Fruit fly (Drosophila melanogaster) whole organism, wandering third instar larva: ENCODE measurements around the gene Wnk.

Experiments used
- Abd-B ChIP-seq: fragments of >200 bp; optimal IDR thresholded peaks from 2 replicates; lab custom pipeline; 2017; ENCODE audit warnings: missing biosample characterization, missing genetic modification characterization
- CG32264 ChIP-seq: fragments of 200-800 bp; sonication (Bioruptor generic); optimal IDR thresholded peaks from 2 replicates; lab custom pipeline; 2016; ENCODE audit warnings: missing biosample characterization, missing genetic modification characterization
- CG9705 ChIP-seq: fragments of 200-800 bp; sonication (Bioruptor generic); optimal IDR thresholded peaks from 2 replicates; lab custom pipeline; 2018; ENCODE audit warnings: missing biosample characterization, mild to moderate bottlenecking, missing genetic modification characterization
- CrebA ChIP-seq: fragments of 200-800 bp; sonication (Bioruptor generic); optimal IDR thresholded peaks from 2 replicates; lab custom pipeline; 2016; ENCODE audit warnings: missing biosample characterization, mild to moderate bottlenecking, missing genetic modification characterization, borderline replicate concordance
- Dfd ChIP-seq: fragments of >200 bp; optimal IDR thresholded peaks from 2 replicates; lab custom pipeline; 2017; ENCODE audit warnings: missing biosample characterization, missing genetic modification characterization
- Dif ChIP-seq: fragments of 200-275, 200-300 bp; sonication (Bioruptor generic); optimal IDR thresholded peaks from 2 replicates; lab custom pipeline; 2018; ENCODE audit warnings: missing biosample characterization, missing genetic modification characterization; ENCODE audit not compliant: partially characterized antibody
- GATAd ChIP-seq: sonication (Bioruptor generic); optimal IDR thresholded peaks from 2 replicates; lab custom pipeline; 2016; ENCODE audit warnings: missing biosample characterization, missing genetic modification characterization
- HLH106 ChIP-seq: fragments of 200-800 bp; optimal IDR thresholded peaks from 3 replicates; lab custom pipeline; 2019; ENCODE audit warnings: missing biosample characterization, mild to moderate bottlenecking, missing genetic modification characterization, moderate library complexity
- Hnf4 ChIP-seq: fragments of 200-800 bp; sonication (Bioruptor generic); optimal IDR thresholded peaks from 2 replicates; lab custom pipeline; 2016; ENCODE audit warnings: missing biosample characterization, mild to moderate bottlenecking, missing genetic modification characterization
- Hr78 ChIP-seq: fragments of >200 bp; optimal IDR thresholded peaks from 2 replicates; lab custom pipeline; 2017; ENCODE audit warnings: missing biosample characterization, missing genetic modification characterization
- Hr83 ChIP-seq: fragments of 200-300 bp; sonication (Bioruptor generic); optimal IDR thresholded peaks from 2 replicates; lab custom pipeline; 2016; ENCODE audit warnings: missing biosample characterization, mild to moderate bottlenecking, missing genetic modification characterization, moderate library complexity; ENCODE audit not compliant: poor library complexity, severe bottlenecking
- Jra ChIP-seq: sonication (Bioruptor generic); optimal IDR thresholded peaks from 2 replicates; lab custom pipeline; 2016; ENCODE audit warnings: missing biosample characterization, missing genetic modification characterization
- Mio ChIP-seq: sonication (Bioruptor generic); optimal IDR thresholded peaks from 2 replicates; lab custom pipeline; 2016; ENCODE audit warnings: missing biosample characterization, missing genetic modification characterization
- Myc ChIP-seq: fragments of >200 bp; optimal IDR thresholded peaks from 2 replicates; lab custom pipeline; 2017
- N ChIP-seq: fragments of >200 bp; optimal IDR thresholded peaks from 2 replicates; lab custom pipeline; 2018; ENCODE audit warnings: missing biosample characterization, missing external identifiers, missing genetic modification characterization
- OdsH ChIP-seq: fragments of 200-800 bp; sonication (Bioruptor generic); optimal IDR thresholded peaks from 2 replicates; lab custom pipeline; 2016; ENCODE audit warnings: missing biosample characterization, mild to moderate bottlenecking, missing genetic modification characterization
- Rel ChIP-seq, 2 experiments: fragments of 200-800 bp; sonication (Bioruptor generic) in 1 of 2; optimal IDR thresholded peaks; 2 replicates in 1 of 2; 3 replicates in 1 of 2; lab custom pipeline; 2016 to 2019; ENCODE audit warnings: mild to moderate bottlenecking in 2 of 2, missing biosample characterization in 2 of 2, missing genetic modification characterization in 2 of 2, moderate library complexity in 1 of 2
- Sp1 ChIP-seq: fragments of 200-800 bp; sonication (Bioruptor generic); optimal IDR thresholded peaks from 3 replicates; lab custom pipeline; 2019; ENCODE audit warnings: missing biosample characterization, mild to moderate bottlenecking, missing genetic modification characterization, moderate library complexity
- Vsx2 ChIP-seq: fragments of 200-300, 225-300 bp; sonication (Bioruptor generic); optimal IDR thresholded peaks from 2 replicates; lab custom pipeline; 2018; ENCODE audit warnings: missing biosample characterization, missing genetic modification characterization; ENCODE audit not compliant: partially characterized antibody
- br ChIP-seq: fragments of 200-800 bp; sonication (Bioruptor generic); optimal IDR thresholded peaks from 2 replicates; lab custom pipeline; 2016; ENCODE audit warnings: missing biosample characterization, missing genetic modification characterization
- brk ChIP-seq: fragments of 200-800 bp; sonication (Bioruptor generic); optimal IDR thresholded peaks from 2 replicates; lab custom pipeline; 2016; ENCODE audit warnings: missing biosample characterization, mild to moderate bottlenecking, missing genetic modification characterization
- dl ChIP-seq, 2 experiments: fragments of 175-275, 200-275 bp in 1 of 2; fragments of 200-275 bp in 1 of 2; sonication (Bioruptor generic); optimal IDR thresholded peaks; lab custom pipeline; 2018; ENCODE audit warnings: mild to moderate bottlenecking in 2 of 2, missing biosample characterization in 2 of 2, missing genetic modification characterization in 2 of 2, moderate library complexity in 2 of 2; ENCODE audit not compliant: partially characterized antibody in 2 of 2, insufficient read depth in 1 of 2
- dmrt93B ChIP-seq: fragments of 200-800 bp; sonication (Bioruptor generic); optimal IDR thresholded peaks from 2 replicates; lab custom pipeline; 2018; ENCODE audit warnings: missing biosample characterization, mild to moderate bottlenecking, missing genetic modification characterization
- dsf ChIP-seq: sonication (Bioruptor generic); optimal IDR thresholded peaks from 2 replicates; lab custom pipeline; 2016; ENCODE audit warnings: missing biosample characterization, missing genetic modification characterization, borderline replicate concordance
- ey ChIP-seq: fragments of 200-800 bp; sonication (Bioruptor generic); optimal IDR thresholded peaks from 2 replicates; lab custom pipeline; 2016; ENCODE audit warnings: missing biosample characterization, missing genetic modification characterization
- foxo ChIP-seq, 2 experiments: fragments of 200-800 bp; sonication (Bioruptor generic); optimal IDR thresholded peaks; 2 replicates in 1 of 2; 3 replicates in 1 of 2; lab custom pipeline; 2016 to 2017; ENCODE audit warnings: missing biosample characterization in 2 of 2, missing genetic modification characterization in 2 of 2
- fru ChIP-seq: fragments of 200-800 bp; sonication (Bioruptor generic); optimal IDR thresholded peaks from 3 replicates; lab custom pipeline; 2016; ENCODE audit warnings: missing biosample characterization, mild to moderate bottlenecking, missing genetic modification characterization
- h ChIP-seq: fragments of 200-800 bp; sonication (Bioruptor generic); optimal IDR thresholded peaks from 3 replicates; lab custom pipeline; 2016; ENCODE audit warnings: missing biosample characterization, mild to moderate bottlenecking, missing genetic modification characterization
- jim ChIP-seq: fragments of 175-275, 200-325 bp; sonication (Bioruptor generic); optimal IDR thresholded peaks from 2 replicates; lab custom pipeline; 2016; ENCODE audit warnings: missing biosample characterization, mild to moderate bottlenecking, missing genetic modification characterization
- lola ChIP-seq: fragments of >200 bp; optimal IDR thresholded peaks from 2 replicates; lab custom pipeline; 2017; ENCODE audit warnings: missing biosample characterization, missing genetic modification characterization
- pan ChIP-seq: fragments of >200 bp; optimal IDR thresholded peaks from 2 replicates; lab custom pipeline; 2017
- psq ChIP-seq: fragments of 200-800 bp; sonication (Bioruptor generic); optimal IDR thresholded peaks from 3 replicates; lab custom pipeline; 2017; ENCODE audit warnings: missing biosample characterization, mild to moderate bottlenecking, missing genetic modification characterization, moderate library complexity
- rgr ChIP-seq: fragments of 200-800 bp; sonication (Bioruptor generic); optimal IDR thresholded peaks from 3 replicates; lab custom pipeline; 2016; ENCODE audit warnings: missing biosample characterization, mild to moderate bottlenecking, missing genetic modification characterization
- sage ChIP-seq: fragments of 200-800 bp; sonication (Bioruptor generic); optimal IDR thresholded peaks from 2 replicates; lab custom pipeline; 2016; ENCODE audit warnings: missing biosample characterization, mild to moderate bottlenecking, missing genetic modification characterization
- sv ChIP-seq: fragments of 200-800 bp; sonication (Bioruptor generic); optimal IDR thresholded peaks from 3 replicates; lab custom pipeline; 2016; ENCODE audit warnings: missing biosample characterization, missing genetic modification characterization
- tai ChIP-seq: sonication (Bioruptor generic); optimal IDR thresholded peaks from 2 replicates; lab custom pipeline; 2016; ENCODE audit warnings: missing biosample characterization, missing genetic modification characterization
- usp ChIP-seq: fragments of >200 bp; optimal IDR thresholded peaks from 2 replicates; lab custom pipeline; 2017; ENCODE audit warnings: missing biosample characterization, missing genetic modification characterization
- woc ChIP-seq: sonication (Bioruptor generic); optimal IDR thresholded peaks from 2 replicates; lab custom pipeline; 2016; ENCODE audit warnings: missing biosample characterization, mild to moderate bottlenecking, missing genetic modification characterization

The Wnk gene

DNA sequence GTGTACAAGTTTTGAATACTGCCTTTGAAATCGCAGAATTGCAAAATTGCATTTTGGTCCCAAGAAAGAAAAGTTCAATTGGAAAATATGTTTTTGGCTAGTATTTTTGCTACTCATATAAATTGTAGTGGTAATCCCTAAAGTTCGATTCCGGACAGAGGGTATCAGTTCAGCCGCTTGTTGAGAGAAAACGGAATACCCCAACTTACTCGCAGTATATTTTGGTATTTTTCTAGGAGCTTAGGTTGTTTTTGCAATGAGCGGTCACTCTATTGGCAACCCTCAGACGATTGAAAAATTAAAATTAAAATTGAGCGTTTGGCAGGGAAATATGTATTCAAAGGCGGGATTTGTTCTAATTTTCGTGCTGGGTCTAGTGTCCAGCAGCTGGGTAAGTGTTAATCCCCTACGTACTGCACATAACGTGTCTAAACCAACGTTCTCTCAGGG, 19.6 kb upstream of the Wnk start:
- TF ChIP-seq brk (GFP tag; lab: Kevin White, UChicago) (no peak), sage (GFP tag; lab: Kevin White, UChicago) (no peak), Myc (lab: Kevin White, UChicago) (peak; percentile 59), CG9705 (GFP tag; lab: Kevin White, UChicago) (no peak), Hnf4 (GFP tag; lab: Kevin White, UChicago) (no peak), ey (GFP tag; lab: Kevin White, UChicago) (no peak), rgr (GFP tag; lab: Kevin White, UChicago) (no peak), woc (peak; percentile 7), CrebA (GFP tag; lab: Kevin White, UChicago) (no peak), lola (GFP tag; lab: Kevin White, UChicago) (no peak), HLH106 (no peak), foxo (GFP tag; optimal IDR thresholded peaks at IDR 0.05; lab: Kevin White, UChicago) (no peak), Abd-B (GFP tag; lab: Kevin White, UChicago) (no peak), Hr83 (GFP tag; lab: Kevin White, UChicago) (no peak), Vsx2 (GFP tag; lab: Kevin White, UChicago) (no peak)

dm6 chr3L:21573831-21574230, 19.1 kb upstream of the Wnk start, which contains the start of gene EMC10:
TSS of gene EMC10 (plus strand) at chr3L:21574131.
- TF ChIP-seq tai: no peak
- no peak for TF ChIP-seq br
- no peak for TF ChIP-seq Hnf4 (GFP tag; lab: Kevin White, UChicago)
- no peak for TF ChIP-seq CG9705 (GFP tag; lab: Kevin White, UChicago)
- TF ChIP-seq, all 38 proteins: peak for 0

DNA sequence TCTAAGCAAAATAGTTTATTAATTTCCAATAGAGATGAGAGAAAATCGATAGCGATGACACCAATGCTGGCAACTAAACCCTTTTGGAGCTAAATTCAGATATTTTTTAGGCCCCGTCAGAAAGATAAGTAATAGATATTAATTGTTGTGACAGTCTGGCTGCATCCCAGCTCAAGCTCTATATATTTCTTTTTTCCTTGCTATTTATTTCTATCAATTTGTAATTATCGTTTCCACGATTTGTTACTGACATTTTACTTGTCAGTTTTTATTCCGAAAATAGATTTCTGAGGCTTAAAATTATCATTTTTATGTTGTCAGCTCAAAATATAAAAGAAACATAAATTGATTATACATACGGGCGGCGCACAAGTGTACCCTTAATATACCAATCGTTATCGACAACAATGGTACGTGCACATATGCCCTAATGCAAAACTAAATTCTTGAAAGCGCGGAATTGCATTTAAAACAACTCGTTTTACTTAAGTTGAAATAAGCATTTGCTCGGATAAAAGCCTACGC, 14.2 kb upstream of the Wnk start, which contains the start of the genes CRIF and SMC5:
CRIF (minus strand) TSS at position 51 of the 525 bp plus-strand sequence.
SMC5 (plus strand) TSS at position 329 of the 525 bp plus-strand sequence.
- TF ChIP-seq psq (GFP tag; lab: Kevin White, UChicago) (peak; percentile 40), dl (GFP tag; optimal IDR thresholded peaks at IDR 0.05; lab: Kevin White, UChicago; ENCODE audit: insufficient read depth in 1 of 2, partially characterized antibody in 2 of 2) (peak; percentile 18 to 62), Rel (GFP tag; optimal IDR thresholded peaks at IDR 0.05; lab: Kevin White, UChicago) (no peak), Rel (tag; optimal IDR thresholded peaks at IDR 0.05; lab: Kevin White, UChicago) (no peak), lola (GFP tag; lab: Kevin White, UChicago) (no peak), sv (GFP tag; lab: Kevin White, UChicago) (peak; percentile 60), Mio (GFP tag; lab: Kevin White, UChicago) (no peak), Dif (GFP tag; lab: Kevin White, UChicago) (peak; percentile 86), HLH106 (peak; percentile 59), pan (lab: Kevin White, UChicago) (no peak), dmrt93B (GFP tag; lab: Kevin White, UChicago) (no peak), Hr83 (GFP tag; lab: Kevin White, UChicago) (no peak), ey (GFP tag; lab: Kevin White, UChicago) (peak; percentile 47), jim (GFP tag; lab: Kevin White, UChicago) (no peak), Hr78 (GFP tag; lab: Kevin White, UChicago) (no peak), h (GFP tag; lab: Kevin White, UChicago) (no peak), Hnf4 (GFP tag; lab: Kevin White, UChicago) (peak; percentile 64), Dfd (GFP tag; lab: Kevin White, UChicago) (no peak), rgr (GFP tag; lab: Kevin White, UChicago) (no peak), usp (no peak), Vsx2 (GFP tag; lab: Kevin White, UChicago) (peak; percentile 95), br (no peak), tai (peak; percentile 83), woc (peak; percentile 86), OdsH (GFP tag; lab: Kevin White, UChicago) (peak; percentile 45), dsf (GFP tag; lab: Kevin White, UChicago) (no peak), Sp1 (GFP tag; lab: Kevin White, UChicago) (no peak), GATAd (GFP tag; lab: Kevin White, UChicago) (no peak), fru (no peak), N (no peak), CG9705 (GFP tag; lab: Kevin White, UChicago) (peak; percentile 56), CrebA (GFP tag; lab: Kevin White, UChicago) (no peak), Abd-B (GFP tag; lab: Kevin White, UChicago) (no peak), Jra (GFP tag; lab: Kevin White, UChicago) (peak; percentile 34), sage (GFP tag; lab: Kevin White, UChicago) (no peak), brk (GFP tag; lab: Kevin White, UChicago) (no peak), CG32264 (GFP tag; lab: Kevin White, UChicago) (no peak), foxo (GFP tag; optimal IDR thresholded peaks at IDR 0.05; lab: Kevin White, UChicago) (no peak), Myc (lab: Kevin White, UChicago) (peak; percentile 91)
